Worm (Caenorhabditis elegans) whole organism, early embryonic: ENCODE data around the gene ugt-42.

ENCODE experiments used
- B0310.2 ChIP-seq: sonication (generic microtip); optimal IDR thresholded peaks from 2 replicates; lab custom pipeline; 2016; ENCODE audit warnings: mild to moderate bottlenecking, missing genetic modification characterization, missing compliant biosample characterization
- F13C5.2 ChIP-seq: sonication (generic microtip); optimal IDR thresholded peaks from 2 replicates; lab custom pipeline; 2017; ENCODE audit warnings: mild to moderate bottlenecking, missing genetic modification characterization, inconsistent platforms, missing compliant biosample characterization
- aly-1 ChIP-seq: sonication (generic microtip); optimal IDR thresholded peaks from 2 replicates; lab custom pipeline; 2016; ENCODE audit warnings: missing genetic modification characterization, missing compliant biosample characterization
- ama-1 ChIP-seq: fragments of 150-350 bp; optimal IDR thresholded peaks from 2 replicates; lab custom pipeline; 2014
- ceh-13 ChIP-seq: fragments of 200-800 bp; sonication (Bioruptor generic); optimal IDR thresholded peaks from 2 replicates; lab custom pipeline; 2018; ENCODE audit warnings: mild to moderate bottlenecking, missing genetic modification characterization, missing compliant biosample characterization
- ceh-36 ChIP-seq: sonication (generic microtip); optimal IDR thresholded peaks from 2 replicates; lab custom pipeline; 2016; ENCODE audit warnings: missing genetic modification characterization, inconsistent platforms, missing compliant biosample characterization
- ets-7 ChIP-seq: sonication (generic microtip); optimal IDR thresholded peaks from 2 replicates; lab custom pipeline; 2016; ENCODE audit warnings: missing genotype, missing genetic modification characterization, missing compliant biosample characterization
- flt-1 ChIP-seq: fragments of 200-800 bp; sonication (Bioruptor generic); IDR thresholded peaks from 2 replicates; pipeline ENCODE4 v1.3.6; 2022; ENCODE audit warnings: missing genetic modification characterization, missing compliant biosample characterization
- hmbx-1 ChIP-seq: sonication (generic microtip); optimal IDR thresholded peaks from 2 replicates; lab custom pipeline; 2016; ENCODE audit warnings: mild to moderate bottlenecking, missing genetic modification characterization, missing compliant biosample characterization
- hmg-4 ChIP-seq: fragments of 200-800 bp; sonication (Bioruptor generic); optimal IDR thresholded peaks from 2 replicates; lab custom pipeline; 2018; ENCODE audit warnings: mild to moderate bottlenecking, missing genetic modification characterization, missing compliant biosample characterization
- hnd-1 ChIP-seq: sonication (generic microtip); optimal IDR thresholded peaks from 2 replicates; lab custom pipeline; 2016; ENCODE audit warnings: missing genetic modification characterization, missing compliant biosample characterization
- pes-1 ChIP-seq: fragments of 200-800 bp; sonication (Bioruptor generic); IDR thresholded peaks from 2 replicates; pipeline ENCODE4 v1.3.6; 2022; ENCODE audit warnings: missing genetic modification reagents, missing genetic modification characterization, missing compliant biosample characterization
- scrt-1 ChIP-seq: fragments of 200-800 bp; sonication (Bioruptor generic); IDR thresholded peaks from 2 replicates; pipeline ENCODE4 v1.3.6; 2022; ENCODE audit warnings: missing genetic modification characterization, missing compliant biosample characterization
- sea-1 ChIP-seq: fragments of 200-800 bp; sonication (Bioruptor generic); conservative IDR thresholded peaks from 2 replicates; pipeline ENCODE4 v1.3.6; 2022; ENCODE audit warnings: missing genetic modification characterization, missing compliant biosample characterization
- tbx-11 ChIP-seq: fragments of 200-800 bp; sonication (Bioruptor generic); IDR thresholded peaks from 2 replicates; pipeline ENCODE4 v1.3.6; 2022; ENCODE audit warnings: missing genetic modification characterization, missing compliant biosample characterization
- tbx-37 ChIP-seq: fragments of 200-800 bp; sonication (Bioruptor generic); conservative IDR thresholded peaks from 2 replicates; pipeline ENCODE4 v1.3.6; 2022; ENCODE audit warnings: missing genetic modification reagents, missing genetic modification characterization, missing compliant biosample characterization
- tra-4 ChIP-seq: sonication (generic microtip); optimal IDR thresholded peaks from 2 replicates; lab custom pipeline; 2017; ENCODE audit warnings: missing genetic modification characterization, missing compliant biosample characterization

Gene ugt-42

DNA sequence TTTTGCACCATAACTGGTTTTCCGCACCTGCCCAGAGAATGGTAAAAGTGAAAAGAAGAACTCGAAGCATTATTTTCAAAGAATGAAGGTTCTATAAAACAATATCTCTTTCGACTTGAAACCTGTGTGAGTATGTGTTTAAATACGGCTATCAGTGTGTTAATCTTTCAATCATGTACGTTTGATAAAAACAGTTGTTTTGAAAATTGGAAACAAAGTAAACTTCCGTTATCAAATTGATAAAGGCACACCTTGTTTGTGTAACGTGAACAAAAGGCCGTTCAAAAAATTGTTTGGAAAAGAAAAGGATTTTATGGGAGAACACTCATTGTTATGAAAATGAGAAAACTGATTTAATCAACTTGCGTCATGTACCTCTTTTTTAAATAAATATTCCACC lies 20.7 kb upstream of the ugt-42 start, which contains the start of gene F48G7.7:
F48G7.7 (minus strand) TSS at position 101 of the 400 bp plus-strand sequence.
- no peak for TF ChIP-seq ets-7 (tag; lab: Kevin White, UChicago)
- TF ChIP-seq ama-1: no peak
- TF ChIP-seq tbx-37 (GFP tag; lab: Robert Waterston, UW): no peak
- TF ChIP-seq F13C5.2: no peak
- no peak for TF ChIP-seq hnd-1 (tag; lab: Kevin White, UChicago)
- TF ChIP-seq scrt-1 (GFP tag; lab: Robert Waterston, UW): no peak
- no peak for TF ChIP-seq B0310.2 (tag; lab: Kevin White, UChicago)
- no peak for TF ChIP-seq flt-1 (GFP tag; lab: Robert Waterston, UW)
- no peak for TF ChIP-seq ceh-36 (tag; lab: Kevin White, UChicago)
- TF ChIP-seq sea-1 (GFP tag; lab: Robert Waterston, UW): no peak
- TF ChIP-seq pes-1: no peak
- no peak for TF ChIP-seq hmbx-1 (tag; lab: Kevin White, UChicago)
- no peak for TF ChIP-seq aly-1 (tag; lab: Kevin White, UChicago)
- no peak for TF ChIP-seq hmg-4
- TF ChIP-seq tra-4 (tag; lab: Kevin White, UChicago): no peak
- no peak for TF ChIP-seq ceh-13 (GFP tag; lab: Kevin White, UChicago)
- no peak for TF ChIP-seq tbx-11 (GFP tag; lab: Robert Waterston, UW)

DNA sequence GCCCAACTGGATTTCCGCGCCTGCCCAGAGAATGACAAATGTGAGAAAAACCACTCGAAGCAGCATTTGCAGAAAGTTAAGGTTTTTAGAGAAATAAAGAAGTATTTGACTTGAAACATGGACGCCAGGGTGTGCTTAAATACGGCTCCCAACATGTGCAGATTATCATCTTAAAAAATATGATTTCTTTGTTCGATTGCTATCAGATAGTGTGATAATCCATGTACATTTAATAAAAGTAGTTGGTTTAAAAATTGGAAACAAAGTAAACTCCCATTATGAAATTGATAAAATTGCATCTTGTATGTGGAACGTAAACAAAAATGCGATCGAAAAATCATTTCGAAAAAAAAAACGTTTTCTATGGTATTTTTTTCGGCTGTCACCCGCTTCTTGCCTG lies 19.4 kb upstream of the ugt-42 start, which contains the start of gene F48G7.8:
F48G7.8 (minus strand) TSS at position 101 of the 400 bp plus-strand sequence.
- TF ChIP-seq flt-1 (GFP tag; lab: Robert Waterston, UW) (no peak), F13C5.2 (no peak), ama-1 (no peak), ceh-36 (tag; lab: Kevin White, UChicago) (no peak), sea-1 (GFP tag; lab: Robert Waterston, UW) (no peak), ets-7 (tag; lab: Kevin White, UChicago) (no peak), tbx-37 (GFP tag; lab: Robert Waterston, UW) (no peak), tra-4 (tag; lab: Kevin White, UChicago) (no peak), hnd-1 (tag; lab: Kevin White, UChicago) (no peak), scrt-1 (GFP tag; lab: Robert Waterston, UW) (no peak), aly-1 (tag; lab: Kevin White, UChicago) (no peak), hmbx-1 (tag; lab: Kevin White, UChicago) (no peak), B0310.2 (tag; lab: Kevin White, UChicago) (no peak)

DNA sequence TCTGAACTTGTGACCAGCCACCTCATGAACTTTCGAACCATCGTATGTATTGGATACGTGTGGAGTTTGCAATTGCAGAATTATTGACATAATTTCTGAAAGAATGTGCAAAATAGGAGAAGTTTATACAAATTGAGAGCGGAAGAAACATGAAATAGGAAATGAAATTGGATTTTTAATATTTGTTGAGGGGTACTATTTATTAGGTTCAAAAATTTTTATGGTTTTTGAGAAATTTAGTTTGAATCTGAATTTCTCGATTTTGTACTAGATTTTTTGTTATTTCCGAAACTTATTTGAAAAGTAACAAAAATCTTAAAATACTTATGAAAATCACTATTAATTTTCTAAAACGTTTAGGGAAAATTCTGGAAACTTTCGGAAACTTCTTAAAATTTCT lies 18.5 kb upstream of the ugt-42 start, which contains the start of gene F48G7.9:
F48G7.9 (minus strand) TSS at position 101 of the 400 bp plus-strand sequence.
- TF ChIP-seq ceh-36 (tag; lab: Kevin White, UChicago): no peak
- TF ChIP-seq ceh-13 (GFP tag; lab: Kevin White, UChicago): no peak
- no peak for TF ChIP-seq ets-7 (tag; lab: Kevin White, UChicago)

DNA sequence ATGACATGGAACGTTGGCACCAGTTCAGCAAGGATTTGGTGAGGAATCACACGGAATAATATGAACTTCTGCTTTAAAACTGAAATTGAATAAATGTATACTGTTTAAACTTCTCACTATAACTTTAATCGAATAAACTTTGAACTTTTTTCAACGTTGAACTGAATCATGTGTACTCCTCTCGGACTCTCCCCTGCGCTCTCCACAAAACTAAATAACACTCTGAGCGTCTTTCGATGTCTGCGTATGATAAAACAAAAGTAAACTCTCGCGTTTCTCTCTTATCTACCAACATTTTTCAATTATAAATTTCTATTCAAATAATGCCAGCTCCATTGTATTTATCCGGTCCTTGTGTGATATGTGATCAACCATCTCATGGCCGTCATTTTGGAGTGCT lies 15.2 kb upstream of the ugt-42 start:
- TF ChIP-seq pes-1 (no peak), tbx-11 (GFP tag; lab: Robert Waterston, UW) (no peak), ama-1 (no peak), hnd-1 (tag; lab: Kevin White, UChicago) (no peak), ceh-36 (tag; lab: Kevin White, UChicago) (no peak), hmbx-1 (tag; lab: Kevin White, UChicago) (no peak), flt-1 (GFP tag; lab: Robert Waterston, UW) (no peak), F13C5.2 (no peak), tbx-37 (GFP tag; lab: Robert Waterston, UW) (no peak)

ce11 chrV:634855-635254 lies 12.1 kb upstream of the ugt-42 start, which contains the start of gene F48G7.10:
Gene F48G7.10 (minus strand): TSS chrV:634955.
- TF ChIP-seq ceh-36 (tag; lab: Kevin White, UChicago): no peak

DNA sequence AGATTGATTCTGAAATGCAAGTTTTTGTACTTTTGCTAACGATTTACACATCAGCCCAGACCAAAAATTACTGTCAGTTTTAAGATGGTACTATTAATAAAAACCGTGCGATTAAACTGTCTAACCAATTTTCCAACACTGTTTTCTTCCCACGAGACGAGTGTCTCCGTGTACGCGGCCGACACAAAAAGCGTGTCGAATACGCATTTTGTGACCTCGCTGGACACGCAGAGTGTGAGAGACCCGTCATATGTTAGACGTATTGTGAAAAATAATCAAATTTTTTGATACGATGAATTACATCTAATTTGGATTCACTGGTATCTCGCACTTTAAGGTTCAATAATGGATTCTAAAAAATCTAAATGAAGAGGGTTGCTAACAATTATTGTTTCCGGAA lies 11.4 kb upstream of the ugt-42 start:
- TF ChIP-seq scrt-1 (GFP tag; lab: Robert Waterston, UW): no peak
- TF ChIP-seq pes-1: no peak
- no peak for TF ChIP-seq ceh-36 (tag; lab: Kevin White, UChicago)
- TF ChIP-seq hnd-1 (tag; lab: Kevin White, UChicago): no peak
- no peak for TF ChIP-seq ceh-13 (GFP tag; lab: Kevin White, UChicago)
- no peak for TF ChIP-seq tbx-37 (GFP tag; lab: Robert Waterston, UW)
- TF ChIP-seq sea-1 (GFP tag; lab: Robert Waterston, UW): no peak
- TF ChIP-seq flt-1 (GFP tag; lab: Robert Waterston, UW): no peak
- TF ChIP-seq aly-1 (tag; lab: Kevin White, UChicago): no peak
- no peak for TF ChIP-seq ama-1
- TF ChIP-seq F13C5.2: no peak
- TF ChIP-seq tbx-11 (GFP tag; lab: Robert Waterston, UW): no peak
- TF ChIP-seq hmg-4: no peak
- TF ChIP-seq B0310.2 (tag; lab: Kevin White, UChicago): no peak
- no peak for TF ChIP-seq hmbx-1 (tag; lab: Kevin White, UChicago)
- no peak for TF ChIP-seq tra-4 (tag; lab: Kevin White, UChicago)
- no peak for TF ChIP-seq ets-7 (tag; lab: Kevin White, UChicago)

DNA sequence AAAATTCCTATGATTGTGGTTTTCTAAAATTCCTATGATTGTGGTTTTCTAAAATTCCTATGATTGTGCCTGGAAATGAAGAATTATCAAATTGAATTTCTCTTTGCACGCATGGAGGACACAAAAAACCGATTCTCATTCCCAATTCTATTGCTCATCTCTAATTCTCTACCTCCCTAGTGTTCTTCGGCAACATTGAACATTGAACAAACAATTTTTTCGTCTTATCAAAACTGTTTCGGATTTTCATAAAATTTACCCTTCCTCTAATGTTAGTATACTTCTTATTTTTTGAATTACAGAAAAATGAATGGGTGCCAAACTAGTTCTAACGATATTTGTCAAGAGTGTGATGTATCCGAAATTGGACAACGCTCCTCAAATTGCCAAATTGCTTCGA lies 10.7 kb upstream of the ugt-42 start, which contains the start of gene pals-31:
pals-31 (plus strand) TSS at position 301 of the 400 bp plus-strand sequence.
- no peak for TF ChIP-seq hnd-1 (tag; lab: Kevin White, UChicago)
- TF ChIP-seq ama-1: no peak
- no peak for TF ChIP-seq sea-1 (GFP tag; lab: Robert Waterston, UW)
- no peak for TF ChIP-seq flt-1 (GFP tag; lab: Robert Waterston, UW)
- TF ChIP-seq tbx-37 (GFP tag; lab: Robert Waterston, UW): no peak
- TF ChIP-seq aly-1 (tag; lab: Kevin White, UChicago): no peak
- TF ChIP-seq hmg-4: no peak
- TF ChIP-seq hmbx-1 (tag; lab: Kevin White, UChicago): no peak
- no peak for TF ChIP-seq ceh-13 (GFP tag; lab: Kevin White, UChicago)
- no peak for TF ChIP-seq tra-4 (tag; lab: Kevin White, UChicago)
- no peak for TF ChIP-seq ceh-36 (tag; lab: Kevin White, UChicago)
- no peak for TF ChIP-seq B0310.2 (tag; lab: Kevin White, UChicago)
- no peak for TF ChIP-seq pes-1
- no peak for TF ChIP-seq tbx-11 (GFP tag; lab: Robert Waterston, UW)
- no peak for TF ChIP-seq scrt-1 (GFP tag; lab: Robert Waterston, UW)
- TF ChIP-seq F13C5.2: no peak
- no peak for TF ChIP-seq ets-7 (tag; lab: Kevin White, UChicago)
